Worm (Caenorhabditis elegans) whole organism, young adult: ENCODE measurements around the gene srx-31.

Experiments
- B0336.3 ChIP-seq: fragments of 200-800 bp; sonication (Bioruptor generic); IDR thresholded peaks from 2 replicates; pipeline ENCODE4 v1.3.6; 2022; ENCODE audit warnings: missing genetic modification characterization, missing compliant biosample characterization
- C06A6.2 ChIP-seq: fragments of 200-800 bp; sonication (Bioruptor generic); conservative IDR thresholded peaks from 2 replicates; pipeline ENCODE4 v1.3.6; 2022; ENCODE audit warnings: missing genetic modification characterization, missing compliant biosample characterization
- F33H1.4 ChIP-seq: fragments of 200-800 bp; sonication (Bioruptor generic); IDR thresholded peaks from 2 replicates; pipeline ENCODE4 v1.3.6; 2022; ENCODE audit warnings: missing genetic modification reagents, missing genetic modification characterization, missing compliant biosample characterization
- F39B2.1 ChIP-seq: fragments of 200-800 bp; sonication (Bioruptor generic); IDR thresholded peaks from 2 replicates; pipeline ENCODE4 v1.3.6; 2022; ENCODE audit warnings: missing genetic modification reagents, missing genetic modification characterization, missing compliant biosample characterization
- F55B11.4 ChIP-seq: sonication (generic microtip); optimal IDR thresholded peaks from 2 replicates; lab custom pipeline; 2016; ENCODE audit warnings: missing compliant biosample characterization, missing genetic modification characterization, borderline replicate concordance; ENCODE audit not compliant: insufficient read depth
- F57A8.1 ChIP-seq: fragments of 200-800 bp; sonication (Bioruptor generic); optimal IDR thresholded peaks from 2 replicates; lab custom pipeline; 2018; ENCODE audit warnings: mild to moderate bottlenecking, missing genetic modification characterization, moderate library complexity, missing compliant biosample characterization
- Y53F4B.3 ChIP-seq: fragments of 200-800 bp; sonication (Bioruptor generic); IDR thresholded peaks from 2 replicates; pipeline ENCODE4 v1.3.6; 2022; ENCODE audit warnings: missing genetic modification reagents, missing genetic modification characterization, missing compliant biosample characterization
- Y56A3A.18 ChIP-seq: fragments of 200-800 bp; sonication (Bioruptor generic); IDR thresholded peaks from 2 replicates; pipeline ENCODE4 v1.3.6; 2022; ENCODE audit warnings: missing genetic modification reagents, missing genetic modification characterization, missing compliant biosample characterization
- akir-1 ChIP-seq: fragments of 200-800 bp; sonication (Bioruptor generic); optimal IDR thresholded peaks from 2 replicates; lab custom pipeline; 2018; ENCODE audit warnings: mild to moderate bottlenecking, missing genetic modification characterization, moderate library complexity, missing compliant biosample characterization
- atf-7 ChIP-seq: sonication (generic microtip); optimal IDR thresholded peaks from 2 replicates; lab custom pipeline; 2017; ENCODE audit warnings: mild to moderate bottlenecking, missing genetic modification characterization, missing compliant biosample characterization
- attf-3 ChIP-seq: fragments of 200-800 bp; sonication (Bioruptor generic); conservative IDR thresholded peaks from 2 replicates; pipeline ENCODE4 v1.3.6; 2022; ENCODE audit warnings: missing genetic modification reagents, missing genetic modification characterization, missing compliant biosample characterization
- attf-5 ChIP-seq: fragments of 200-800 bp; sonication (Bioruptor generic); optimal IDR thresholded peaks from 2 replicates; lab custom pipeline; 2018; ENCODE audit warnings: mild to moderate bottlenecking, missing genetic modification characterization, missing compliant biosample characterization
- bed-1 ChIP-seq: fragments of 200-800 bp; sonication (Bioruptor generic); IDR thresholded peaks from 2 replicates; pipeline ENCODE4 v1.3.6; 2022; ENCODE audit warnings: missing genetic modification reagents, missing genetic modification characterization, missing compliant biosample characterization
- bed-2 ChIP-seq: fragments of 200-800 bp; sonication (Bioruptor generic); IDR thresholded peaks from 2 replicates; pipeline ENCODE4 v1.3.6; 2022; ENCODE audit warnings: missing genetic modification reagents, missing genetic modification characterization, missing compliant biosample characterization
- ceh-40 ChIP-seq: fragments of 200-800 bp; sonication (Bioruptor generic); IDR thresholded peaks from 2 replicates; pipeline ENCODE4 v1.3.6; 2022; ENCODE audit warnings: missing genetic modification characterization, missing compliant biosample characterization
- ceh-79 ChIP-seq: sonication (generic microtip); optimal IDR thresholded peaks from 2 replicates; lab custom pipeline; 2017; ENCODE audit warnings: mild to moderate bottlenecking, missing genetic modification characterization, missing compliant biosample characterization
- dox-1 ChIP-seq: fragments of 200-800 bp; sonication (Bioruptor generic); IDR thresholded peaks from 2 replicates; pipeline ENCODE4 v1.3.6; 2022; ENCODE audit warnings: missing genetic modification reagents, missing genetic modification characterization, missing compliant biosample characterization
- egl-44 ChIP-seq: fragments of 200-800 bp; sonication (Bioruptor generic); IDR thresholded peaks from 2 replicates; pipeline ENCODE4 v1.3.6; 2022; ENCODE audit warnings: missing genetic modification reagents, missing genetic modification characterization, missing compliant biosample characterization
- ets-4 ChIP-seq: fragments of 200-800 bp; sonication (Bioruptor generic); optimal IDR thresholded peaks from 2 replicates; lab custom pipeline; 2018; ENCODE audit warnings: mild to moderate bottlenecking, missing genetic modification characterization, missing compliant biosample characterization
- hmg-20 ChIP-seq: fragments of 200-800 bp; sonication (Bioruptor generic); IDR thresholded peaks from 2 replicates; pipeline ENCODE4 v1.3.6; 2022; ENCODE audit warnings: missing genetic modification reagents, missing genetic modification characterization, missing compliant biosample characterization
- hsf-1 ChIP-seq: fragments of 200-800 bp; sonication (Bioruptor generic); IDR thresholded peaks from 2 replicates; pipeline ENCODE4 v1.3.6; 2022; ENCODE audit warnings: missing genetic modification reagents, missing genetic modification characterization, missing compliant biosample characterization
- lin-26 ChIP-seq: fragments of 200-800 bp; sonication (Bioruptor generic); IDR thresholded peaks from 2 replicates; pipeline ENCODE4 v1.3.6; 2022; ENCODE audit warnings: missing genetic modification reagents, missing genetic modification characterization, missing compliant biosample characterization
- lin-54 ChIP-seq: fragments of 200-800 bp; sonication (Bioruptor generic); optimal IDR thresholded peaks from 2 replicates; lab custom pipeline; 2018; ENCODE audit warnings: mild to moderate bottlenecking, missing genetic modification characterization, missing compliant biosample characterization
- madf-10 ChIP-seq: sonication (generic microtip); optimal IDR thresholded peaks from 2 replicates; lab custom pipeline; 2016; ENCODE audit warnings: mild to moderate bottlenecking, missing genetic modification characterization, missing compliant biosample characterization
- madf-6 ChIP-seq: fragments of 200-800 bp; sonication (Bioruptor generic); IDR thresholded peaks from 2 replicates; pipeline ENCODE4 v1.3.6; 2022; ENCODE audit warnings: missing genetic modification reagents, missing genetic modification characterization, missing compliant biosample characterization
- madf-8 ChIP-seq: fragments of 200-800 bp; sonication (Bioruptor generic); conservative IDR thresholded peaks from 2 replicates; pipeline ENCODE4 v1.3.6; 2022; ENCODE audit warnings: missing genetic modification reagents, missing genetic modification characterization, missing compliant biosample characterization
- mel-28 ChIP-seq: sonication (generic microtip); optimal IDR thresholded peaks from 2 replicates; lab custom pipeline; 2016; ENCODE audit warnings: borderline replicate concordance, mild to moderate bottlenecking, missing genetic modification characterization, missing compliant biosample characterization
- nfya-1 ChIP-seq: sonication (generic microtip); optimal IDR thresholded peaks from 2 replicates; lab custom pipeline; 2017; ENCODE audit warnings: antibody characterized with exemption, missing compliant biosample characterization, missing genetic modification characterization, borderline replicate concordance; ENCODE audit not compliant: insufficient read depth
- pbrm-1 ChIP-seq: fragments of 200-800 bp; sonication (Bioruptor generic); IDR thresholded peaks from 2 replicates; pipeline ENCODE4 v1.3.6; 2022; ENCODE audit warnings: missing genetic modification reagents, missing genetic modification characterization, missing compliant biosample characterization
- rec-8 ChIP-seq, 2 experiments: sonication (generic microtip); optimal IDR thresholded peaks; 2 replicates each; lab custom pipeline; 2016; ENCODE audit warnings: mild to moderate bottlenecking in 2 of 2, missing genetic modification characterization in 2 of 2, missing genetic modification reagents in 2 of 2, missing genotype in 2 of 2, missing biosample characterization in 1 of 2, missing compliant biosample characterization in 1 of 2, moderate library complexity in 1 of 2
- sea-2 ChIP-seq: fragments of 200-800 bp; sonication (Bioruptor generic); IDR thresholded peaks from 2 replicates; pipeline ENCODE4 v1.3.6; 2022; ENCODE audit warnings: missing genetic modification characterization, missing compliant biosample characterization
- snpc-1.3 ChIP-seq: sonication (generic microtip); optimal IDR thresholded peaks from 2 replicates; lab custom pipeline; 2017; ENCODE audit warnings: missing genetic modification characterization, mild to moderate bottlenecking, missing compliant biosample characterization, antibody characterized with exemption, moderate library complexity, missing genotype, missing genetic modification reagents; ENCODE audit not compliant: insufficient read depth
- snpc-3.4 ChIP-seq: sonication (generic microtip); optimal IDR thresholded peaks from 2 replicates; lab custom pipeline; 2017; ENCODE audit warnings: missing genetic modification characterization, mild to moderate bottlenecking, missing compliant biosample characterization, antibody characterized with exemption, moderate library complexity, missing genotype, missing genetic modification reagents
- sptf-2 ChIP-seq: fragments of 200-800 bp; sonication (Bioruptor generic); optimal IDR thresholded peaks from 2 replicates; lab custom pipeline; 2018; ENCODE audit warnings: mild to moderate bottlenecking, missing genetic modification characterization, missing compliant biosample characterization
- tbx-9 ChIP-seq: sonication (generic microtip); optimal IDR thresholded peaks from 2 replicates; lab custom pipeline; 2016; ENCODE audit warnings: borderline replicate concordance, missing genetic modification characterization, inconsistent platforms, missing compliant biosample characterization
- unc-130 ChIP-seq: sonication (generic microtip); optimal IDR thresholded peaks from 2 replicates; lab custom pipeline; 2016; ENCODE audit warnings: missing genetic modification reagents, missing genetic modification characterization, missing compliant biosample characterization
- xnd-1 ChIP-seq: sonication (generic microtip); optimal IDR thresholded peaks from 2 replicates; lab custom pipeline; 2016; ENCODE audit warnings: missing genotype, missing genetic modification reagents, missing genetic modification characterization, missing compliant biosample characterization
- ztf-18 ChIP-seq: sonication (generic microtip); optimal IDR thresholded peaks from 2 replicates; lab custom pipeline; 2016; ENCODE audit warnings: missing genotype, mild to moderate bottlenecking, missing genetic modification characterization, missing compliant biosample characterization
- ztf-26 ChIP-seq: sonication (generic microtip); optimal IDR thresholded peaks from 2 replicates; lab custom pipeline; 2017; ENCODE audit warnings: missing genetic modification characterization, missing compliant biosample characterization
- ztf-3 ChIP-seq: fragments of 200-800 bp; sonication (Bioruptor generic); optimal IDR thresholded peaks from 2 replicates; lab custom pipeline; 2018; ENCODE audit warnings: mild to moderate bottlenecking, missing genetic modification characterization, missing compliant biosample characterization

srx-31 gene

ce11 chrV:817182-817581 is 5.6 kb downstream of the srx-31 start, which contains the start of gene R13D11.1:
R13D11.1 (plus strand) TSS chrV:817482.
- TF ChIP-seq atf-7 (tag; lab: Kevin White, UChicago) (no peak), hmg-20 (GFP tag; lab: Robert Waterston, UW) (no peak), ets-4 (GFP tag; lab: Kevin White, UChicago) (no peak), mel-28 (tag; lab: Kevin White, UChicago) (no peak), F39B2.1 (GFP tag; lab: Robert Waterston, UW) (no peak), F33H1.4 (GFP tag; lab: Robert Waterston, UW) (no peak), unc-130 (GFP tag; lab: Kevin White, UChicago) (no peak), F55B11.4 (tag; lab: Kevin White, UChicago) (no peak), hsf-1 (GFP tag; lab: Robert Waterston, UW) (no peak), pbrm-1 (no peak), sea-2 (GFP tag; lab: Robert Waterston, UW) (no peak), F57A8.1 (GFP tag; lab: Kevin White, UChicago) (no peak), rec-8 (tag; optimal IDR thresholded peaks at IDR 0.05; lab: Kevin White, UChicago) (no peak), dox-1 (GFP tag; lab: Robert Waterston, UW) (no peak)

DNA sequence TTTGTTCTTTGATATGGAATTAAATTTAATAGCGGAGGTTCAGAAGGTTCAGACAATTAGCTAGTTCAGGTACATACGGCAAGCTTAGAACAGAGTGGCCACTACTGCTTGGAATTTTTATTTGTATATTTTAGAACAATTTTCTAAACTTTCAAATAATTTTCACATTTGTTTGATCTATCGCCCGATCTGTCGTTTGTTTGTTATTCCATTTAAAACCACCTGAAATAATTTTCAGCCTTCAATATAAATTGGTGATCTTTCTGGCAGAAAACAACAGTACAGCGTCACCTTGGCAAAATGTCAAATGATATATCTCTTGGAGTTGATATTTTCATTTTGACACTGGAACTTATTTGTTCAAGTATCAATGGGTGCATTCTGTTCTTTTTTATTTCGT is 8.1 kb downstream of the srx-31 start, which contains the start of gene R13D11.3:
R13D11.3 (plus strand) TSS at position 301 of the 400 bp plus-strand sequence.
- TF ChIP-seq egl-44 (GFP tag; lab: Robert Waterston, UW) (no peak), dox-1 (GFP tag; lab: Robert Waterston, UW) (no peak), sptf-2 (GFP tag; lab: Kevin White, UChicago) (no peak), Y53F4B.3 (no peak), madf-8 (GFP tag; lab: Robert Waterston, UW) (no peak), lin-26 (GFP tag; lab: Robert Waterston, UW) (no peak), madf-6 (no peak), attf-3 (GFP tag; lab: Robert Waterston, UW) (no peak), ztf-18 (no peak), madf-10 (tag; lab: Kevin White, UChicago) (no peak), ceh-40 (GFP tag; lab: Robert Waterston, UW) (no peak), ztf-3 (GFP tag; lab: Kevin White, UChicago) (no peak)

ce11 chrV:813101-813500 is 9.7 kb downstream of the srx-31 start, which contains the start of gene R13D11.10:
R13D11.10 (minus strand) TSS chrV:813201.
- TF ChIP-seq nfya-1 (tag; lab: Kevin White, UChicago) (no peak), B0336.3 (no peak), bed-2 (GFP tag; lab: Robert Waterston, UW) (no peak), akir-1 (GFP tag; lab: Kevin White, UChicago) (no peak), ceh-40 (GFP tag; lab: Robert Waterston, UW) (no peak), ztf-26 (no peak), ceh-79 (tag; lab: Kevin White, UChicago) (no peak), C06A6.2 (GFP tag; lab: Robert Waterston, UW) (no peak), snpc-1.3 (tag; lab: Kevin White, UChicago) (no peak), Y56A3A.18 (GFP tag; lab: Robert Waterston, UW) (no peak), snpc-3.4 (tag; lab: Kevin White, UChicago) (no peak), tbx-9 (no peak), madf-6 (no peak), xnd-1 (tag; lab: Kevin White, UChicago) (no peak), lin-54 (GFP tag; lab: Kevin White, UChicago) (no peak), bed-1 (GFP tag; lab: Robert Waterston, UW) (no peak), attf-5 (GFP tag; lab: Kevin White, UChicago) (no peak)
- TF ChIP-seq, all 124 proteins: peak for 0
